Fruit fly (Drosophila melanogaster) whole organism, embryonic: ENCODE data around the gene CG7781.
A peak's percentile ranks its signal among the peaks of the same experiment; 100 is the strongest.

Experiments used
- B-H2 ChIP-seq: fragments of 200-800 bp; sonication (Bioruptor generic); optimal IDR thresholded peaks from 2 replicates; lab custom pipeline; 2018; ENCODE audit warnings: missing biosample characterization, mild to moderate bottlenecking, missing genetic modification characterization
- C15 ChIP-seq: fragments of 200-800 bp; sonication (Bioruptor generic); IDR thresholded peaks from 3 replicates; pipeline ENCODE4 v1.3.6; 2022; ENCODE audit warnings: missing biosample characterization, missing genetic modification characterization
- CG11247 ChIP-seq: fragments of 200-800 bp; sonication (Bioruptor generic); IDR thresholded peaks from 2 replicates; pipeline ENCODE4 v1.3.6; 2022; ENCODE audit warnings: missing biosample characterization, missing genetic modification characterization
- CG12071 ChIP-seq: fragments of 200-800 bp; sonication (Bioruptor generic); optimal IDR thresholded peaks from 3 replicates; lab custom pipeline; 2018; ENCODE audit warnings: missing biosample characterization, mild to moderate bottlenecking, missing genetic modification characterization
- CG14050 ChIP-seq: fragments of 200-800 bp; sonication (Bioruptor generic); IDR thresholded peaks from 3 replicates; pipeline ENCODE4 v1.3.6; 2022; ENCODE audit warnings: missing biosample characterization, missing genetic modification characterization
- CG18011 ChIP-seq: fragments of 200-800 bp; sonication (Bioruptor generic); optimal IDR thresholded peaks from 2 replicates; lab custom pipeline; 2017; ENCODE audit warnings: missing biosample characterization, missing genetic modification characterization, mild to moderate bottlenecking, moderate library complexity, missing genotype
- CG2889 ChIP-seq: fragments of 200-800 bp; sonication (Bioruptor generic); IDR thresholded peaks from 3 replicates; pipeline ENCODE4 v1.3.6; 2022; ENCODE audit warnings: missing biosample characterization, missing genetic modification characterization
- CG30020 ChIP-seq: fragments of 200-800 bp; optimal IDR thresholded peaks from 2 replicates; lab custom pipeline; 2019; ENCODE audit warnings: missing biosample characterization, mild to moderate bottlenecking, missing genetic modification characterization, moderate library complexity
- CG33557 ChIP-seq: fragments of 200-800 bp; sonication (Bioruptor generic); optimal IDR thresholded peaks from 2 replicates; lab custom pipeline; 2019; ENCODE audit warnings: missing biosample characterization, mild to moderate bottlenecking, missing genetic modification characterization, moderate library complexity
- CG3838 ChIP-seq: fragments of 200-800 bp; sonication (Bioruptor generic); optimal IDR thresholded peaks from 3 replicates; lab custom pipeline; 2016; ENCODE audit warnings: missing biosample characterization, missing genetic modification characterization
- CG4820 ChIP-seq: fragments of 200-800 bp; sonication (Bioruptor generic); optimal IDR thresholded peaks from 3 replicates; lab custom pipeline; 2016; ENCODE audit warnings: missing biosample characterization, missing genetic modification characterization
- CG7372 ChIP-seq: fragments of 200-800 bp; sonication (Bioruptor generic); IDR thresholded peaks from 2 replicates; pipeline ENCODE4 v1.3.6; 2022; ENCODE audit warnings: missing biosample characterization, missing genetic modification characterization
- CG7786 ChIP-seq: fragments of 200-800 bp; sonication (Bioruptor generic); optimal IDR thresholded peaks from 2 replicates; lab custom pipeline; 2016; ENCODE audit warnings: missing biosample characterization, missing genetic modification characterization
- CG7928 ChIP-seq: fragments of 200-800 bp; sonication (Bioruptor generic); optimal IDR thresholded peaks from 2 replicates; lab custom pipeline; 2017; ENCODE audit warnings: missing biosample characterization, mild to moderate bottlenecking, missing genetic modification characterization
- CG8281 ChIP-seq: fragments of 200-800 bp; sonication (Bioruptor generic); optimal IDR thresholded peaks from 2 replicates; lab custom pipeline; 2018; ENCODE audit warnings: missing biosample characterization, mild to moderate bottlenecking, missing genetic modification characterization, moderate library complexity
- Camta ChIP-seq: fragments of 200-800 bp; sonication (Bioruptor generic); optimal IDR thresholded peaks from 2 replicates; lab custom pipeline; 2016; ENCODE audit warnings: missing biosample characterization, missing genetic modification characterization
- Chrac-16 ChIP-seq: fragments of 200-800 bp; sonication (Bioruptor generic); optimal IDR thresholded peaks from 3 replicates; lab custom pipeline; 2016; ENCODE audit warnings: missing biosample characterization, missing genetic modification characterization
- E2f2 ChIP-seq: fragments of 200-800 bp; sonication (Bioruptor generic); IDR thresholded peaks from 2 replicates; pipeline ENCODE4 v1.3.6; 2022; ENCODE audit warnings: missing biosample characterization, missing genetic modification characterization
- Elba2 ChIP-seq: fragments of 200-800 bp; sonication (Bioruptor generic); optimal IDR thresholded peaks from 3 replicates; lab custom pipeline; 2016; ENCODE audit warnings: missing biosample characterization, missing genetic modification characterization
- Gsc ChIP-seq: fragments of 200-800 bp; sonication (Bioruptor generic); IDR thresholded peaks from 2 replicates; pipeline ENCODE4 v1.3.6; 2022; ENCODE audit warnings: missing biosample characterization, missing genetic modification characterization
- HLH4C ChIP-seq: fragments of 200-800 bp; sonication (Bioruptor generic); IDR thresholded peaks from 3 replicates; pipeline ENCODE4 v1.3.6; 2022; ENCODE audit warnings: missing biosample characterization, missing genetic modification characterization; ENCODE audit not compliant: partially characterized antibody
- MBD-R2 ChIP-seq: fragments of 200-800 bp; sonication (Bioruptor generic); IDR thresholded peaks from 2 replicates; pipeline ENCODE4 v1.3.6; 2022; ENCODE audit warnings: missing biosample characterization, missing genetic modification characterization
- MESR4 ChIP-seq: fragments of 200-800 bp; sonication (Bioruptor generic); optimal IDR thresholded peaks from 2 replicates; lab custom pipeline; 2018; ENCODE audit warnings: missing biosample characterization, mild to moderate bottlenecking, missing genetic modification characterization, moderate library complexity
- Myb ChIP-seq: fragments of 200-800 bp; sonication (Bioruptor generic); optimal IDR thresholded peaks from 2 replicates; lab custom pipeline; 2016; ENCODE audit warnings: missing biosample characterization, missing genetic modification characterization
- NFAT ChIP-seq: fragments of 200-800 bp; sonication (Bioruptor generic); IDR thresholded peaks from 2 replicates; pipeline ENCODE4 v1.3.6; 2022; ENCODE audit warnings: missing biosample characterization, missing genetic modification characterization
- Neu2 ChIP-seq: fragments of 200-800 bp; sonication (Bioruptor generic); optimal IDR thresholded peaks from 3 replicates; lab custom pipeline; 2016; ENCODE audit warnings: missing biosample characterization, missing genetic modification characterization, borderline replicate concordance
- Scr ChIP-seq: fragments of 200-800 bp; sonication (Bioruptor generic); IDR thresholded peaks from 2 replicates; pipeline ENCODE4 v1.3.6; 2022; ENCODE audit warnings: missing biosample characterization, missing genetic modification characterization; ENCODE audit not compliant: partially characterized antibody
- Side ChIP-seq: fragments of 200-800 bp; sonication (Bioruptor generic); optimal IDR thresholded peaks from 2 replicates; lab custom pipeline; 2016; ENCODE audit warnings: missing biosample characterization, missing genetic modification characterization
- Sox102F ChIP-seq: fragments of 200-800 bp; sonication (Bioruptor generic); optimal IDR thresholded peaks from 2 replicates; lab custom pipeline; 2018; ENCODE audit warnings: missing biosample characterization, mild to moderate bottlenecking, missing genetic modification characterization, moderate library complexity
- Stat92E ChIP-seq, 3 experiments: fragments of >200 bp in 2 of 3; fragments of 200-800 bp in 1 of 3; sonication (Bioruptor generic) in 1 of 3; optimal IDR thresholded peaks; 2 replicates each; lab custom pipeline; 2017 to 2019; ENCODE audit warnings: missing biosample characterization in 3 of 3, missing genetic modification characterization in 3 of 3, mild to moderate bottlenecking in 1 of 3, moderate library complexity in 1 of 3
- Trl ChIP-seq, 3 experiments: fragments of >200 bp in 2 of 3; fragments of 200-800 bp in 1 of 3; sonication (Bioruptor generic) in 1 of 3; optimal IDR thresholded peaks; 2 replicates in 1 of 3; 3 replicates in 2 of 3; lab custom pipeline; 2016 to 2017; ENCODE audit warnings: missing biosample characterization in 1 of 3, missing genetic modification characterization in 1 of 3
- az2 ChIP-seq: fragments of 200-800 bp; sonication (Bioruptor generic); optimal IDR thresholded peaks from 3 replicates; lab custom pipeline; 2016; ENCODE audit warnings: missing biosample characterization, missing genetic modification characterization
- caup ChIP-seq: fragments of 200-800 bp; sonication (Bioruptor generic); optimal IDR thresholded peaks from 3 replicates; lab custom pipeline; 2017; ENCODE audit warnings: missing biosample characterization, mild to moderate bottlenecking, missing genetic modification characterization, moderate library complexity; ENCODE audit not compliant: severe bottlenecking
- chm ChIP-seq: fragments of 200-800 bp; sonication (Bioruptor generic); IDR thresholded peaks from 2 replicates; pipeline ENCODE4 v1.3.6; 2022; ENCODE audit warnings: missing biosample characterization, missing genetic modification characterization
- cwo ChIP-seq: fragments of 200-800 bp; sonication (Bioruptor generic); optimal IDR thresholded peaks from 3 replicates; lab custom pipeline; 2017; ENCODE audit warnings: missing biosample characterization, missing genetic modification characterization, mild to moderate bottlenecking, moderate library complexity, missing genetic modification reagents
- da ChIP-seq: fragments of 200-800 bp; sonication (Bioruptor generic); optimal IDR thresholded peaks from 2 replicates; lab custom pipeline; 2016; ENCODE audit warnings: missing biosample characterization, missing genetic modification characterization
- gcm ChIP-seq: fragments of 200-800 bp; sonication (Bioruptor generic); optimal IDR thresholded peaks from 2 replicates; lab custom pipeline; 2019; ENCODE audit warnings: missing biosample characterization, mild to moderate bottlenecking, missing genetic modification characterization, moderate library complexity
- ind ChIP-seq: fragments of 200-800 bp; sonication (Bioruptor generic); optimal IDR thresholded peaks from 3 replicates; lab custom pipeline; 2016; ENCODE audit warnings: missing biosample characterization, missing genetic modification characterization
- klu ChIP-seq: fragments of 200-800 bp; sonication (Bioruptor generic); IDR thresholded peaks from 2 replicates; pipeline ENCODE4 v1.3.6; 2022; ENCODE audit warnings: missing biosample characterization, missing genetic modification characterization
- nau ChIP-seq: fragments of 200-800 bp; sonication (Bioruptor generic); optimal IDR thresholded peaks from 3 replicates; lab custom pipeline; 2017; ENCODE audit warnings: missing biosample characterization, mild to moderate bottlenecking, missing genetic modification characterization, missing genetic modification reagents
- nmo ChIP-seq: fragments of 200-800 bp; sonication (Bioruptor generic); optimal IDR thresholded peaks from 2 replicates; lab custom pipeline; 2018; ENCODE audit warnings: missing biosample characterization, mild to moderate bottlenecking, missing genetic modification characterization, moderate library complexity
- pzg ChIP-seq: fragments of 200-800 bp; sonication (Bioruptor generic); optimal IDR thresholded peaks from 3 replicates; lab custom pipeline; 2018; ENCODE audit warnings: missing biosample characterization, mild to moderate bottlenecking, missing genetic modification characterization, moderate library complexity
- rib ChIP-seq: fragments of 200-800 bp; sonication (Bioruptor generic); IDR thresholded peaks from 2 replicates; pipeline ENCODE4 v1.3.6; 2022; ENCODE audit warnings: missing biosample characterization, missing genetic modification characterization
- sd ChIP-seq: fragments of 200-800 bp; sonication (Bioruptor generic); optimal IDR thresholded peaks from 3 replicates; lab custom pipeline; 2018; ENCODE audit warnings: missing biosample characterization, mild to moderate bottlenecking, missing genetic modification characterization, moderate library complexity
- sens-2 ChIP-seq: fragments of 200-800 bp; sonication (Bioruptor generic); IDR thresholded peaks from 2 replicates; pipeline ENCODE4 v1.3.6; 2022; ENCODE audit warnings: missing biosample characterization, missing genetic modification characterization
- trem ChIP-seq: fragments of 200-800 bp; optimal IDR thresholded peaks from 3 replicates; lab custom pipeline; 2019; ENCODE audit warnings: missing biosample characterization, mild to moderate bottlenecking, missing genetic modification characterization, moderate library complexity
- ttk ChIP-seq: fragments of 200-800 bp; sonication (Bioruptor generic); IDR thresholded peaks from 2 replicates; pipeline ENCODE4 v2.1.2; 2022; ENCODE audit warnings: missing biosample characterization, missing genetic modification characterization
- tx ChIP-seq: fragments of 200-800 bp; sonication (Bioruptor generic); optimal IDR thresholded peaks from 2 replicates; lab custom pipeline; 2016; ENCODE audit warnings: missing biosample characterization, missing genetic modification characterization
- wek ChIP-seq: fragments of 200-800 bp; sonication (Bioruptor generic); optimal IDR thresholded peaks from 3 replicates; lab custom pipeline; 2018; ENCODE audit warnings: missing biosample characterization, mild to moderate bottlenecking, missing genetic modification characterization, moderate library complexity
- z ChIP-seq: fragments of 200-800 bp; sonication (Bioruptor generic); IDR thresholded peaks from 3 replicates; pipeline ENCODE4 v1.3.6; 2022; ENCODE audit warnings: missing biosample characterization, missing genetic modification characterization

The CG7781 gene

DNA sequence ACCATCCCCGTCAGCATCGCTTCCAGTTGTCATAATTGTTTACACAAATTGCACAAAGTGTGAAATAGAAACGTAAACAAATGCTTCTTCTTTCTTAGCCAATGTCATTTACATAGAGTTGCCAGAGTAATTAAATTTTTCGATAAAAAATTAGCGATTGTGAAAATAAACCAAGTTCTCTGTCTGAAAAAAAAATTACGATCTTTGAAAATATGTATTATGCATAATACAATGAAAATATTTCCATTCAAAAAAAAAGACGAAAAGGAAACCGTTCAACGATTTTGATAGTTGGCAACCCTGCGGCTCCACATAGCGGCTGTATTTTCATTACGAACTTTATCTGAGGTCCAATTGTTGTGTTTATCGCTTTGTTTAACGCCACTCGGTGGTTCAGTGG lies 14.1 kb downstream of the CG7781 start, which contains the start of the genes CG7810 and CG7806 (continued):
- TF ChIP-seq rib (GFP tag; lab: Robert Waterston, UW) (peak; percentile 89), CG12071 (GFP tag; lab: Kevin White, UChicago) (no peak), Scr (peak; percentile 56), Chrac-16 (GFP tag; lab: Kevin White, UChicago) (peak; percentile 89), nau (GFP tag; lab: Kevin White, UChicago) (no peak), Neu2 (GFP tag; lab: Kevin White, UChicago) (peak; percentile 16), da (peak; percentile 80), CG4820 (GFP tag; lab: Kevin White, UChicago) (peak; percentile 82), CG8281 (no peak), NFAT (GFP tag; lab: Robert Waterston, UW) (peak; percentile 70; the same call in 1 of the 2 replicates), C15 (peak; percentile 71; the same call in 2 of the 3 replicates), CG2889 (peak; percentile 85), Gsc (GFP tag; lab: Robert Waterston, UW) (no peak), Myb (GFP tag; lab: Kevin White, UChicago) (peak; percentile 77), sens-2 (GFP tag; lab: Robert Waterston, UW) (peak; percentile 63), caup (peak; percentile 83), gcm (peak; percentile 92), CG7928 (GFP tag; lab: Kevin White, UChicago) (peak; percentile 9), MBD-R2 (GFP tag; lab: Robert Waterston, UW) (peak; percentile 97), B-H2 (GFP tag; lab: Kevin White, UChicago) (peak; percentile 90), E2f2 (GFP tag; lab: Robert Waterston, UW) (peak; percentile 80), nmo (GFP tag; lab: Kevin White, UChicago) (peak; percentile 92), cwo (peak; percentile 74), CG33557 (GFP tag; lab: Kevin White, UChicago) (peak; percentile 84), Trl (optimal IDR thresholded peaks at IDR 0.05; lab: Kevin White, UChicago) (no peak), Trl (GFP tag; optimal IDR thresholded peaks at IDR 0.05; lab: Kevin White, UChicago) (peak; percentile 94), Side (GFP tag; lab: Kevin White, UChicago) (peak; percentile 87), CG3838 (GFP tag; lab: Kevin White, UChicago) (peak; percentile 87), pzg (GFP tag; lab: Kevin White, UChicago) (peak; percentile 45), CG18011 (GFP tag; lab: Kevin White, UChicago) (peak; percentile 78), sd (tag; lab: Kevin White, UChicago) (no peak), Sox102F (GFP tag; lab: Kevin White, UChicago) (peak; percentile 95), klu (GFP tag; lab: Robert Waterston, UW) (peak; percentile 74), trem (tag; lab: Kevin White, UChicago) (peak; percentile 86), tx (GFP tag; lab: Kevin White, UChicago) (peak; percentile 86), CG7786 (peak; percentile 86), ind (GFP tag; lab: Kevin White, UChicago) (peak; percentile 87), CG11247 (peak; percentile 88), az2 (GFP tag; lab: Kevin White, UChicago) (peak; percentile 93), MESR4 (GFP tag; lab: Kevin White, UChicago) (peak; percentile 56), z (GFP tag; lab: Robert Waterston, UW) (0 out of 3 replicates have a peak, but pooled peaks have one; percentile 48), ttk (peak; percentile 91), CG14050 (GFP tag; lab: Robert Waterston, UW) (peak; percentile 88), Camta (peak; percentile 91), Stat92E (GFP tag; optimal IDR thresholded peaks at IDR 0.05; lab: Kevin White, UChicago) (peak in 1 of 3 experiments; percentile 74), CG7372 (GFP tag; lab: Robert Waterston, UW) (peak; percentile 81), CG30020 (tag; lab: Kevin White, UChicago) (peak; percentile 74), chm (GFP tag; lab: Robert Waterston, UW) (peak; percentile 88), HLH4C (GFP tag; lab: Robert Waterston, UW) (peak; percentile 52), Elba2 (GFP tag; lab: Kevin White, UChicago) (peak; percentile 56), wek (peak; percentile 60)
